Fruit fly (Drosophila melanogaster) whole organism, embryonic: ENCODE data around the gene ninaG.

Experiments used
- ATbp ChIP-seq: fragments of 200-800 bp; sonication (Bioruptor generic); optimal IDR thresholded peaks from 2 replicates; lab custom pipeline; 2017; ENCODE audit warnings: missing biosample characterization, mild to moderate bottlenecking, missing genetic modification characterization, missing genetic modification reagents
- Abd-B ChIP-seq: fragments of 200-800 bp; sonication (Bioruptor generic); optimal IDR thresholded peaks from 2 replicates; lab custom pipeline; 2018; ENCODE audit warnings: missing biosample characterization, mild to moderate bottlenecking, missing genetic modification characterization, moderate library complexity
- CG10147 ChIP-seq: fragments of 200-800 bp; sonication (Bioruptor generic); optimal IDR thresholded peaks from 2 replicates; lab custom pipeline; 2019; ENCODE audit warnings: missing biosample characterization, mild to moderate bottlenecking, missing genetic modification characterization, moderate library complexity
- CG10959 ChIP-seq: fragments of 200-800 bp; sonication (Bioruptor generic); IDR thresholded peaks from 2 replicates; pipeline ENCODE4 v1.3.6; 2022; ENCODE audit warnings: missing biosample characterization, missing genetic modification characterization
- CG11247 ChIP-seq: fragments of 200-800 bp; sonication (Bioruptor generic); IDR thresholded peaks from 2 replicates; pipeline ENCODE4 v1.3.6; 2022; ENCODE audit warnings: missing biosample characterization, missing genetic modification characterization
- CG12071 ChIP-seq: fragments of 200-800 bp; sonication (Bioruptor generic); optimal IDR thresholded peaks from 3 replicates; lab custom pipeline; 2018; ENCODE audit warnings: missing biosample characterization, mild to moderate bottlenecking, missing genetic modification characterization
- CG12744 ChIP-seq: fragments of 200-800 bp; sonication (Bioruptor generic); optimal IDR thresholded peaks from 2 replicates; lab custom pipeline; 2016; ENCODE audit warnings: missing biosample characterization, missing genetic modification characterization
- CG12942 ChIP-seq: fragments of 200-800 bp; sonication (Bioruptor generic); optimal IDR thresholded peaks from 3 replicates; lab custom pipeline; 2016; ENCODE audit warnings: missing biosample characterization, missing genetic modification characterization
- CG13287 ChIP-seq: fragments of 200-800 bp; sonication (Bioruptor generic); IDR thresholded peaks from 2 replicates; pipeline ENCODE4 v1.3.6; 2022; ENCODE audit warnings: missing biosample characterization, missing genetic modification characterization; ENCODE audit not compliant: partially characterized antibody
- CG17328 ChIP-seq: fragments of 200-800 bp; sonication (Bioruptor generic); IDR thresholded peaks from 2 replicates; pipeline ENCODE4 v1.3.6; 2022; ENCODE audit warnings: missing biosample characterization, missing genetic modification characterization
- CG18764 ChIP-seq: fragments of 200-800 bp; sonication (Bioruptor generic); optimal IDR thresholded peaks from 3 replicates; lab custom pipeline; 2016; ENCODE audit warnings: missing biosample characterization, missing genetic modification characterization
- CG2678 ChIP-seq: fragments of 200-800 bp; sonication (Bioruptor generic); optimal IDR thresholded peaks from 3 replicates; lab custom pipeline; 2019; ENCODE audit warnings: missing biosample characterization, mild to moderate bottlenecking, missing genetic modification characterization, moderate library complexity
- CG2875 ChIP-seq: fragments of 200-800 bp; sonication (Bioruptor generic); optimal IDR thresholded peaks from 2 replicates; lab custom pipeline; 2017; ENCODE audit warnings: missing biosample characterization, mild to moderate bottlenecking, missing genetic modification characterization, missing genetic modification reagents
- CG2889 ChIP-seq: fragments of 200-800 bp; sonication (Bioruptor generic); IDR thresholded peaks from 3 replicates; pipeline ENCODE4 v1.3.6; 2022; ENCODE audit warnings: missing biosample characterization, missing genetic modification characterization
- CG31441 ChIP-seq: fragments of 200-800 bp; sonication (Bioruptor generic); IDR thresholded peaks from 2 replicates; pipeline ENCODE4 v1.3.6; 2022; ENCODE audit warnings: missing biosample characterization, missing genetic modification characterization
- CG7839 ChIP-seq: fragments of 200-800 bp; sonication (Bioruptor generic); optimal IDR thresholded peaks from 3 replicates; lab custom pipeline; 2018; ENCODE audit warnings: missing biosample characterization, mild to moderate bottlenecking, missing genetic modification characterization, moderate library complexity
- CG7987 ChIP-seq: fragments of 200-800 bp; sonication (Bioruptor generic); optimal IDR thresholded peaks from 2 replicates; lab custom pipeline; 2018; ENCODE audit warnings: missing biosample characterization, mild to moderate bottlenecking, missing genetic modification characterization, moderate library complexity
- Dad ChIP-seq: fragments of 200-800 bp; sonication (Bioruptor generic); optimal IDR thresholded peaks from 3 replicates; lab custom pipeline; 2016; ENCODE audit warnings: missing biosample characterization, missing genetic modification characterization
- Doc2 ChIP-seq: fragments of 200-800 bp; sonication (Bioruptor generic); IDR thresholded peaks from 2 replicates; pipeline ENCODE4 v1.3.6; 2022; ENCODE audit warnings: missing biosample characterization, missing genetic modification characterization
- E2f2 ChIP-seq: fragments of 200-800 bp; sonication (Bioruptor generic); IDR thresholded peaks from 2 replicates; pipeline ENCODE4 v1.3.6; 2022; ENCODE audit warnings: missing biosample characterization, missing genetic modification characterization
- HHEX ChIP-seq: fragments of 200-800 bp; sonication (Bioruptor generic); optimal IDR thresholded peaks from 3 replicates; lab custom pipeline; 2017; ENCODE audit warnings: missing biosample characterization, mild to moderate bottlenecking, missing genetic modification characterization, missing genetic modification reagents
- Hr3 ChIP-seq: fragments of 200-800 bp; sonication (Bioruptor generic); optimal IDR thresholded peaks from 3 replicates; lab custom pipeline; 2016; ENCODE audit warnings: missing biosample characterization, missing genetic modification characterization
- MBD-R2 ChIP-seq: fragments of 200-800 bp; sonication (Bioruptor generic); IDR thresholded peaks from 2 replicates; pipeline ENCODE4 v1.3.6; 2022; ENCODE audit warnings: missing biosample characterization, missing genetic modification characterization
- NK7.1 ChIP-seq: fragments of 200-800 bp; sonication (Bioruptor generic); optimal IDR thresholded peaks from 3 replicates; lab custom pipeline; 2016; ENCODE audit warnings: missing biosample characterization, missing genetic modification characterization
- Neu2 ChIP-seq: fragments of 200-800 bp; sonication (Bioruptor generic); optimal IDR thresholded peaks from 3 replicates; lab custom pipeline; 2016; ENCODE audit warnings: missing biosample characterization, missing genetic modification characterization, borderline replicate concordance
- PHDP ChIP-seq: fragments of 200-800 bp; sonication (Bioruptor generic); optimal IDR thresholded peaks from 3 replicates; lab custom pipeline; 2018; ENCODE audit warnings: missing biosample characterization, mild to moderate bottlenecking, missing genetic modification characterization, moderate library complexity
- Taf1 ChIP-seq: fragments of 200-800 bp; sonication (Bioruptor generic); IDR thresholded peaks from 2 replicates; pipeline ENCODE4 v1.3.6; 2022; ENCODE audit warnings: missing biosample characterization, missing genetic modification characterization
- Trl ChIP-seq, 3 experiments: fragments of >200 bp in 2 of 3; fragments of 200-800 bp in 1 of 3; sonication (Bioruptor generic) in 1 of 3; optimal IDR thresholded peaks; 2 replicates in 1 of 3; 3 replicates in 2 of 3; lab custom pipeline; 2016 to 2017; ENCODE audit warnings: missing biosample characterization in 1 of 3, missing genetic modification characterization in 1 of 3
- aop ChIP-seq: fragments of 200-800 bp; sonication (Bioruptor generic); IDR thresholded peaks from 2 replicates; pipeline ENCODE4 v1.3.6; 2022; ENCODE audit warnings: missing biosample characterization, missing genetic modification characterization
- chif ChIP-seq, 2 experiments: fragments of 200-800 bp; sonication (Bioruptor generic); optimal IDR thresholded peaks; 3 replicates each; lab custom pipeline; 2016; ENCODE audit warnings: missing biosample characterization in 2 of 2, missing genetic modification characterization in 2 of 2
- da ChIP-seq: fragments of 200-800 bp; sonication (Bioruptor generic); optimal IDR thresholded peaks from 2 replicates; lab custom pipeline; 2016; ENCODE audit warnings: missing biosample characterization, missing genetic modification characterization
- dati ChIP-seq: fragments of 200-800 bp; sonication (Bioruptor generic); IDR thresholded peaks from 2 replicates; pipeline ENCODE4 v1.3.6; 2022; ENCODE audit warnings: missing biosample characterization, missing genetic modification characterization
- exex ChIP-seq: fragments of 200-800 bp; sonication (Bioruptor generic); optimal IDR thresholded peaks from 4 replicates; lab custom pipeline; 2018; ENCODE audit warnings: missing biosample characterization, mild to moderate bottlenecking, missing genetic modification characterization, moderate library complexity
- fd64A ChIP-seq: fragments of 200-800 bp; sonication (Bioruptor generic); optimal IDR thresholded peaks from 3 replicates; lab custom pipeline; 2018; ENCODE audit warnings: missing biosample characterization, mild to moderate bottlenecking, missing genetic modification characterization
- ftz-f1 ChIP-seq: fragments of 200-800 bp; sonication (Bioruptor generic); optimal IDR thresholded peaks from 2 replicates; lab custom pipeline; 2016; ENCODE audit warnings: missing biosample characterization, missing genetic modification characterization
- grau ChIP-seq: fragments of 200-800 bp; optimal IDR thresholded peaks from 3 replicates; lab custom pipeline; 2019; ENCODE audit warnings: missing biosample characterization, mild to moderate bottlenecking, missing genetic modification characterization, moderate library complexity
- ham ChIP-seq: fragments of 200-800 bp; sonication (Bioruptor generic); IDR thresholded peaks from 2 replicates; pipeline ENCODE4 v1.3.6; 2022; ENCODE audit warnings: missing biosample characterization, missing genetic modification characterization
- hb ChIP-seq: fragments of 200-800 bp; sonication (Bioruptor generic); IDR thresholded peaks from 3 replicates; pipeline ENCODE4 v1.3.6; 2022; ENCODE audit warnings: missing biosample characterization, missing genetic modification characterization; ENCODE audit not compliant: partially characterized antibody
- jumu ChIP-seq: fragments of 200-800 bp; sonication (Bioruptor generic); optimal IDR thresholded peaks from 3 replicates; lab custom pipeline; 2016; ENCODE audit warnings: missing biosample characterization, missing genetic modification characterization
- kay ChIP-seq: fragments of 200-800 bp; sonication (Bioruptor generic); optimal IDR thresholded peaks from 2 replicates; lab custom pipeline; 2016; ENCODE audit warnings: missing biosample characterization, missing genetic modification characterization
- mam ChIP-seq: fragments of 200-800 bp; sonication (Bioruptor generic); optimal IDR thresholded peaks from 3 replicates; lab custom pipeline; 2016; ENCODE audit warnings: missing biosample characterization, missing genetic modification characterization
- pan ChIP-seq, 4 experiments: fragments of >200 bp in 3 of 4; fragments of 200-800 bp in 1 of 4; sonication (Bioruptor generic) in 1 of 4; optimal IDR thresholded peaks in 3 of 4; IDR thresholded peaks in 1 of 4; 2 replicates each; pipeline versions ENCODE4 v1.3.6 to Lab custom; 2017 to 2022; ENCODE audit warnings: missing biosample characterization in 2 of 4, missing genetic modification characterization in 2 of 4, mixed read lengths in 1 of 4
- pb ChIP-seq: fragments of 200-800 bp; sonication (Bioruptor generic); optimal IDR thresholded peaks from 3 replicates; lab custom pipeline; 2016; ENCODE audit warnings: missing biosample characterization, missing genetic modification characterization
- pzg ChIP-seq: fragments of 200-800 bp; sonication (Bioruptor generic); optimal IDR thresholded peaks from 3 replicates; lab custom pipeline; 2018; ENCODE audit warnings: missing biosample characterization, mild to moderate bottlenecking, missing genetic modification characterization, moderate library complexity
- sima ChIP-seq: fragments of 200-800 bp; sonication (Bioruptor generic); optimal IDR thresholded peaks from 2 replicates; lab custom pipeline; 2016; ENCODE audit warnings: missing biosample characterization, missing genetic modification characterization
- toy ChIP-seq: fragments of 200-800 bp; sonication (Bioruptor generic); IDR thresholded peaks from 2 replicates; pipeline ENCODE4 v1.3.6; 2022; ENCODE audit warnings: missing biosample characterization, missing genetic modification characterization
- trem ChIP-seq: fragments of 200-800 bp; optimal IDR thresholded peaks from 3 replicates; lab custom pipeline; 2019; ENCODE audit warnings: missing biosample characterization, mild to moderate bottlenecking, missing genetic modification characterization, moderate library complexity

ninaG gene

DNA sequence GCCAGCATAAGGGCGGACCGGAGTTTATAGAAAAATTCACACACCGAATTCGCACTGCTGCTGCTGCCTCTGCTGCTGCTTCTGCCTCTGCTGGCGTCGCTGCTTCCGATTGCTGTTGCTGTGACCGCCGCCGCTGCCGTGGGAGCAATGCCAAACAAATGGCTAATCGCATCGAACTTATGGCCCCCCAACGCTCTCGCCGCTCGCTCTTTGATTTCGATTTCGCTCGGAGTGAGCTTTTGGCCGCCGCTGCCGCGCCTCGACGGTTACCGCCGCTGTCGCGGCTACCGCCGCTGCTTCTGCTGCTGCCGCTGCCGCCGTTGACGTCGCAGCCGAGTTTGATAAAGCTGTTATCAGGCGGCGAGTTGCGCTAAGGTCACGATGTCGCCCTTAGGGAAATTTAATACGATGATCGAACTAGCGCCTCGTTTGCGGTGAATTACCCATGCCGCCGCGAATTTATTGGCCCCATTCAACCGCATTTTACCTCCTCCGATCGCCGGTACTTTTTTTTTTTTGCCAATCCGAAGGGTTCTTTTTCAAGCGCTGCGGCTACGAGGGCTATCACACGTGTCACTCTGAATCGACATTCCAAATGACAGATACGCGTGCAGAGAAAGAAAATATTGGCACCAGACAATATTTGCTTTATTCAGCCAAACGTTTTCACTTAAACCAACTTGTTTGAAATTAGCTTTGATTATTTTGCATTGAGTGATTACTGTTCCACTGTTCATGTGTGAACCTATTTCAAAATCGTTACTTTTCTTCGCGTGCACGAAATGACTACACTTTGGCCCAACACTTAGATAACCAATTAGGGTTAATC, 36.7 kb upstream of the ninaG start:
- peak; percentile 44 for TF ChIP-seq CG18764
- peak; percentile 47; the same call in 1 of the 2 replicates for TF ChIP-seq CG10959 (GFP tag; lab: Robert Waterston, UW)
- peak; percentile 65 for TF ChIP-seq kay
- peak; percentile 58 for TF ChIP-seq MBD-R2 (GFP tag; lab: Robert Waterston, UW)
- peak; percentile 12 to 59 for TF ChIP-seq Trl (optimal IDR thresholded peaks at IDR 0.05; lab: Kevin White, UChicago)
- TF ChIP-seq Trl (GFP tag; optimal IDR thresholded peaks at IDR 0.05; lab: Kevin White, UChicago) = peak; percentile 40
- peak; percentile 64; the same call in 1 of the 2 replicates for TF ChIP-seq Doc2 (GFP tag; lab: Robert Waterston, UW)
- peak; percentile 46 for TF ChIP-seq Hr3 (GFP tag; lab: Kevin White, UChicago)
- no peak for TF ChIP-seq pan (optimal IDR thresholded peaks at IDR 0.05; lab: Kevin White, UChicago)
- peak in 1 of 2 experiments; percentile 85 for TF ChIP-seq pan (GFP tag; optimal IDR thresholded peaks at IDR 0.05 in 1 of 2, IDR thresholded peaks at IDR 0.05 in 1 of 2)
- TF ChIP-seq trem (tag; lab: Kevin White, UChicago) = no peak
- TF ChIP-seq sima = peak; percentile 27
- no peak for TF ChIP-seq ATbp (GFP tag; lab: Kevin White, UChicago)
- peak; percentile 22 for TF ChIP-seq NK7.1 (GFP tag; lab: Kevin White, UChicago)
- TF ChIP-seq jumu (GFP tag; lab: Kevin White, UChicago) = peak; percentile 66
- peak; percentile 75; the same call in 1 of the 2 replicates for TF ChIP-seq Taf1
- peak; percentile 81 for TF ChIP-seq exex (tag; lab: Kevin White, UChicago)
- no peak for TF ChIP-seq CG12744 (GFP tag; lab: Kevin White, UChicago)
- TF ChIP-seq fd64A (GFP tag; lab: Kevin White, UChicago) = no peak
- TF ChIP-seq Dad = no peak
- 0 out of 2 replicates have a peak, but pooled peaks have one; percentile 75 for TF ChIP-seq toy
- TF ChIP-seq Abd-B (GFP tag; lab: Kevin White, UChicago) = peak; percentile 69
- peak; percentile 13; the same call in 1 of the 2 replicates for TF ChIP-seq CG13287 (GFP tag; lab: Robert Waterston, UW)
- peak; percentile 79 for TF ChIP-seq CG2678 (tag; lab: Kevin White, UChicago)
- no peak for TF ChIP-seq aop (GFP tag; lab: Robert Waterston, UW)
- peak; percentile 67 for TF ChIP-seq CG12071 (GFP tag; lab: Kevin White, UChicago)
- peak; percentile 41 for TF ChIP-seq Neu2
- TF ChIP-seq da = no peak
- TF ChIP-seq PHDP (tag; lab: Kevin White, UChicago) = peak; percentile 67
- TF ChIP-seq dati (GFP tag; lab: Robert Waterston, UW) = 0 out of 2 replicates have a peak, but pooled peaks have one; percentile 10
- peak; percentile 72 for TF ChIP-seq grau (tag; lab: Kevin White, UChicago)
- TF ChIP-seq HHEX (GFP tag; lab: Kevin White, UChicago) = peak; percentile 70
- no peak for TF ChIP-seq pzg
- TF ChIP-seq CG31441 (GFP tag; lab: Robert Waterston, UW) = peak; percentile 52; the same call in 1 of the 2 replicates
- peak; percentile 82; the same call in 2 of the 3 replicates for TF ChIP-seq CG2889
- peak; percentile 76 for TF ChIP-seq CG7839 (tag; lab: Kevin White, UChicago)
- TF ChIP-seq ftz-f1 (GFP tag; lab: Kevin White, UChicago) = no peak
- TF ChIP-seq CG11247 (GFP tag; lab: Robert Waterston, UW) = peak; percentile 81
- no peak for TF ChIP-seq hb
- TF ChIP-seq CG10147 (GFP tag; lab: Kevin White, UChicago) = peak; percentile 8
- TF ChIP-seq CG12942 (GFP tag; lab: Kevin White, UChicago) = peak; percentile 29
- peak; percentile 20 to 63 for TF ChIP-seq chif (GFP tag; optimal IDR thresholded peaks at IDR 0.05; lab: Kevin White, UChicago)
- TF ChIP-seq CG7987 (GFP tag; lab: Kevin White, UChicago) = peak; percentile 49
- peak; percentile 67 for TF ChIP-seq CG17328 (GFP tag; lab: Robert Waterston, UW)
- peak; percentile 44 for TF ChIP-seq pb (GFP tag; lab: Kevin White, UChicago)
- no peak for TF ChIP-seq CG2875 (GFP tag; lab: Kevin White, UChicago)
- TF ChIP-seq mam = peak; percentile 68
- peak; percentile 69; the same call in 1 of the 2 replicates for TF ChIP-seq ham (GFP tag; lab: Robert Waterston, UW)
- TF ChIP-seq E2f2 = peak; percentile 48; the same call in 1 of the 2 replicates
